Fruit fly (Drosophila melanogaster): Measurements from ENCODE around the gene PIG-F.

DNA sequence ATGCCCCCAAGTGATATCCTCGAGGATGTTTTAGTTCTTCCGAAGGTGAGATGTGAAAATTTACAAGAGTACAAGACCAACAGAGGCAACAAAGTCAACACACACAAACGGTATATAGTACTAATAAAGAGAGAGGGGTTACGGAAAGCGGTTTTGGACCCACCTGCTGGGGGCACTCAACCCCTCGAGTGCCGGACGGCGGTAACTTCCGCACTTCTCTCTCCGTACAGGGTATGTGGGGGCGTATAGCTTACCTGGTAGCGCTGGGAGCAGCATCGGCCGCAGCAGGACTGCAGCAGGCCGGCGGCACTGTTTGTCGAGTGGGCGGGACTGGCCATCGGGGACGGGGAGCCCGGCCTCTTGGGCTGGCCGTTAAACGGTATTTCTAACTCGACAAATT is 42.8 kb upstream of the PIG-F start:
- no peak for TF ChIP-seq CTCF (optimal IDR thresholded peaks at IDR 0.05)
- TF ChIP-seq CG8478 (optimal IDR thresholded peaks at IDR 0.05): no peak
